Worm (Caenorhabditis elegans) whole organism, L3 larva: ENCODE measurements around the gene C48D1.9.

Source experiments
- ceh-16 ChIP-seq: sonication (generic microtip); optimal IDR thresholded peaks from 2 replicates; lab custom pipeline; 2017; ENCODE audit warnings: missing biosample characterization, missing genetic modification characterization
- ceh-82 ChIP-seq: fragments of 150-350 bp; optimal IDR thresholded peaks from 2 replicates; lab custom pipeline; 2014; ENCODE audit warnings: missing biosample characterization, missing genetic modification characterization
- elt-3 ChIP-seq, 3 experiments: fragments of 150-350 bp in 1 of 3; sonication (generic microtip) in 2 of 3; optimal IDR thresholded peaks; 2 replicates in 2 of 3; 4 replicates in 1 of 3; lab custom pipeline; 2014 to 2017; ENCODE audit warnings: missing biosample characterization in 3 of 3, missing genetic modification characterization in 3 of 3
- nhr-28 ChIP-seq: fragments of 150-350 bp; optimal IDR thresholded peaks from 2 replicates; lab custom pipeline; 2014; ENCODE audit warnings: missing biosample characterization, missing genetic modification characterization
- nhr-67 ChIP-seq: fragments of 150-350 bp; optimal IDR thresholded peaks from 2 replicates; lab custom pipeline; 2014; ENCODE audit warnings: missing biosample characterization, missing genetic modification characterization
- snpc-4 ChIP-seq: fragments of 150-350 bp; optimal IDR thresholded peaks from 2 replicates; lab custom pipeline; 2014; ENCODE audit warnings: missing biosample characterization, missing genetic modification characterization
- unc-62 ChIP-seq: fragments of 150-350 bp; sonication (generic microtip); optimal IDR thresholded peaks from 4 replicates; lab custom pipeline; 2014; ENCODE audit warnings: missing biosample characterization, missing genetic modification reagents, missing genetic modification characterization

- TF ChIP-seq ceh-16 (tag; lab: Kevin White, UChicago) (no peak), nhr-67 (tag; lab: Kevin White, UChicago) (no peak), unc-62 (GFP tag; lab: Kevin White, UChicago) (no peak), elt-3 (tag; optimal IDR thresholded peaks at IDR 0.05; lab: Kevin White, UChicago) (no peak), nhr-28 (tag; lab: Kevin White, UChicago) (no peak), ceh-82 (tag; lab: Kevin White, UChicago) (no peak), snpc-4 (no peak)
Observed at ce11 chrIV:13253841-13254240, 44.4 kb upstream of the C48D1.9 start, which contains the start of gene ttr-45.
